Fruit fly (Drosophila melanogaster) whole organism, prepupa: ENCODE data around the gene CG16758.

Experiments used
- Blimp-1 ChIP-seq: fragments of 200-800 bp; sonication (Bioruptor generic); optimal IDR thresholded peaks from 3 replicates; lab custom pipeline; 2017; ENCODE audit warnings: missing biosample characterization, missing genetic modification characterization, mild to moderate bottlenecking, moderate library complexity, missing genetic modification reagents
- CG10631 ChIP-seq: fragments of 200-800 bp; sonication (Bioruptor generic); optimal IDR thresholded peaks from 2 replicates; lab custom pipeline; 2016; ENCODE audit warnings: missing biosample characterization, missing genetic modification characterization
- CG10669 ChIP-seq: fragments of 200-800 bp; sonication (Bioruptor generic); optimal IDR thresholded peaks from 3 replicates; lab custom pipeline; 2018; ENCODE audit warnings: missing biosample characterization, mild to moderate bottlenecking, missing genetic modification characterization, moderate library complexity
- CG11762 ChIP-seq: fragments of 200-800 bp; sonication (Bioruptor generic); optimal IDR thresholded peaks from 3 replicates; lab custom pipeline; 2016; ENCODE audit warnings: missing biosample characterization, missing genetic modification characterization; ENCODE audit not compliant: insufficient read depth
- CG11902 ChIP-seq: fragments of 200-800 bp; sonication (Bioruptor generic); optimal IDR thresholded peaks from 3 replicates; lab custom pipeline; 2016; ENCODE audit warnings: missing biosample characterization, missing genetic modification characterization
- CG15336 ChIP-seq: fragments of 200-800 bp; sonication (Bioruptor generic); IDR thresholded peaks from 2 replicates; pipeline ENCODE4 v1.3.6; 2022; ENCODE audit warnings: missing biosample characterization, missing genetic modification characterization
- CG1621 ChIP-seq: fragments of 200-800 bp; sonication (Bioruptor generic); optimal IDR thresholded peaks from 3 replicates; lab custom pipeline; 2018; ENCODE audit warnings: missing biosample characterization, mild to moderate bottlenecking, missing genetic modification characterization
- CG16779 ChIP-seq: fragments of 200-800 bp; sonication (Bioruptor generic); optimal IDR thresholded peaks from 3 replicates; lab custom pipeline; 2017; ENCODE audit warnings: missing biosample characterization, mild to moderate bottlenecking, missing genetic modification characterization
- CG3032 ChIP-seq: fragments of 200-800 bp; optimal IDR thresholded peaks from 2 replicates; lab custom pipeline; 2019; ENCODE audit warnings: missing biosample characterization, mild to moderate bottlenecking, missing genetic modification characterization, moderate library complexity
- CG31627 ChIP-seq: fragments of 200-800 bp; sonication (Bioruptor generic); optimal IDR thresholded peaks from 3 replicates; lab custom pipeline; 2016; ENCODE audit warnings: missing biosample characterization, missing genetic modification characterization
- CG32006 ChIP-seq: fragments of 200-800 bp; sonication (Bioruptor generic); optimal IDR thresholded peaks from 3 replicates; lab custom pipeline; 2017; ENCODE audit warnings: missing biosample characterization, mild to moderate bottlenecking, missing genetic modification characterization
- CG34406 ChIP-seq: fragments of 200-800 bp; sonication (Bioruptor generic); optimal IDR thresholded peaks from 3 replicates; lab custom pipeline; 2016; ENCODE audit warnings: missing biosample characterization, missing genetic modification characterization
- CG3919 ChIP-seq: fragments of 200-800 bp; sonication (Bioruptor generic); optimal IDR thresholded peaks from 3 replicates; lab custom pipeline; 2016; ENCODE audit warnings: missing biosample characterization, missing genetic modification characterization
- CG4318 ChIP-seq: fragments of 200-800 bp; sonication (Bioruptor generic); optimal IDR thresholded peaks from 3 replicates; lab custom pipeline; 2017; ENCODE audit warnings: missing biosample characterization, mild to moderate bottlenecking, missing genetic modification characterization
- CG6276 ChIP-seq: fragments of 200-800 bp; sonication (Bioruptor generic); optimal IDR thresholded peaks from 2 replicates; lab custom pipeline; 2017; ENCODE audit warnings: missing biosample characterization, mild to moderate bottlenecking, missing genetic modification characterization
- CG6808 ChIP-seq: fragments of 200-800 bp; sonication (Bioruptor generic); optimal IDR thresholded peaks from 3 replicates; lab custom pipeline; 2017; ENCODE audit warnings: missing biosample characterization, missing genetic modification characterization, mild to moderate bottlenecking, moderate library complexity, missing genetic modification reagents
- CG6854 ChIP-seq: fragments of 200-800 bp; sonication (Bioruptor generic); optimal IDR thresholded peaks from 2 replicates; lab custom pipeline; 2017; ENCODE audit warnings: missing biosample characterization, mild to moderate bottlenecking, missing genetic modification characterization
- CG7368 ChIP-seq: fragments of 200-800 bp; sonication (Bioruptor generic); optimal IDR thresholded peaks from 3 replicates; lab custom pipeline; 2016; ENCODE audit warnings: missing biosample characterization, missing genetic modification characterization
- CG8632 ChIP-seq: fragments of 200-800 bp; sonication (Bioruptor generic); optimal IDR thresholded peaks from 3 replicates; lab custom pipeline; 2016; ENCODE audit warnings: missing biosample characterization, missing genetic modification characterization
- CG9139 ChIP-seq: fragments of 200-800 bp; sonication (Bioruptor generic); optimal IDR thresholded peaks from 3 replicates; lab custom pipeline; 2017; ENCODE audit warnings: missing biosample characterization, mild to moderate bottlenecking, missing genetic modification characterization
- Eip78C ChIP-seq: fragments of 200-800 bp; sonication (Bioruptor generic); peaks from one replicate; lab custom pipeline; 2016; ENCODE audit warnings: missing biosample characterization, missing genetic modification characterization
- Eip93F ChIP-seq: fragments of 200-800 bp; sonication (Bioruptor generic); optimal IDR thresholded peaks from 2 replicates; lab custom pipeline; 2016; ENCODE audit warnings: missing biosample characterization, mild to moderate bottlenecking, missing genetic modification characterization
- Ets21C ChIP-seq: fragments of 200-800 bp; sonication (Bioruptor generic); optimal IDR thresholded peaks from 3 replicates; lab custom pipeline; 2016; ENCODE audit warnings: missing biosample characterization, missing genetic modification characterization
- Ets96B ChIP-seq: fragments of 200-800 bp; optimal IDR thresholded peaks from 2 replicates; lab custom pipeline; 2019; ENCODE audit warnings: missing biosample characterization, mild to moderate bottlenecking, missing genetic modification characterization, moderate library complexity
- Hr38 ChIP-seq: sonication (Bioruptor generic); optimal IDR thresholded peaks from 2 replicates; lab custom pipeline; 2016; ENCODE audit warnings: missing biosample characterization, missing genetic modification characterization
- Hr39 ChIP-seq: fragments of 200-800 bp; sonication (Bioruptor generic); optimal IDR thresholded peaks from 2 replicates; lab custom pipeline; 2016; ENCODE audit warnings: missing biosample characterization, missing genetic modification characterization
- Hr4 ChIP-seq: fragments of 200-800 bp; sonication (Bioruptor generic); optimal IDR thresholded peaks from 3 replicates; lab custom pipeline; 2016; ENCODE audit warnings: missing biosample characterization, missing genetic modification characterization
- Lpt ChIP-seq: fragments of 200-800 bp; sonication (Bioruptor generic); optimal IDR thresholded peaks from 3 replicates; lab custom pipeline; 2016; ENCODE audit warnings: missing biosample characterization, missing genetic modification characterization
- Smox ChIP-seq: fragments of 200-800 bp; sonication (Bioruptor generic); optimal IDR thresholded peaks from 3 replicates; lab custom pipeline; 2016; ENCODE audit warnings: missing biosample characterization, missing genetic modification characterization
- Sox102F ChIP-seq: fragments of 200-800 bp; sonication (Bioruptor generic); optimal IDR thresholded peaks from 2 replicates; lab custom pipeline; 2016; ENCODE audit warnings: missing biosample characterization, mild to moderate bottlenecking, missing genetic modification characterization
- Sox14 ChIP-seq: fragments of 200-800 bp; sonication (Bioruptor generic); optimal IDR thresholded peaks from 3 replicates; lab custom pipeline; 2016; ENCODE audit warnings: missing biosample characterization, missing genetic modification characterization
- Sox15 ChIP-seq: fragments of 200-800 bp; sonication (Bioruptor generic); optimal IDR thresholded peaks from 3 replicates; lab custom pipeline; 2016; ENCODE audit warnings: missing biosample characterization, missing genetic modification characterization
- achi ChIP-seq: fragments of 200-800 bp; sonication (Bioruptor generic); optimal IDR thresholded peaks from 3 replicates; lab custom pipeline; 2016; ENCODE audit warnings: missing biosample characterization, missing genetic modification characterization
- acj6 ChIP-seq: fragments of 200-800 bp; sonication (Bioruptor generic); optimal IDR thresholded peaks from 3 replicates; lab custom pipeline; 2016; ENCODE audit warnings: missing biosample characterization, missing genetic modification characterization
- cyc ChIP-seq: fragments of 200-800 bp; sonication (Bioruptor generic); optimal IDR thresholded peaks from 3 replicates; lab custom pipeline; 2016; ENCODE audit warnings: missing biosample characterization, missing genetic modification characterization
- dac ChIP-seq: fragments of 200-800 bp; sonication (Bioruptor generic); optimal IDR thresholded peaks from 2 replicates; lab custom pipeline; 2017; ENCODE audit warnings: missing biosample characterization, mild to moderate bottlenecking, missing genetic modification characterization
- dsx ChIP-seq: fragments of 200-800 bp; optimal IDR thresholded peaks from 3 replicates; lab custom pipeline; 2019; ENCODE audit warnings: missing biosample characterization, mild to moderate bottlenecking, missing genetic modification characterization, moderate library complexity; ENCODE audit not compliant: poor library complexity, severe bottlenecking
- eg ChIP-seq: fragments of 200-800 bp; sonication (Bioruptor generic); IDR thresholded peaks from 3 replicates; pipeline ENCODE4 v1.3.6; 2022; ENCODE audit warnings: missing biosample characterization, missing genetic modification characterization
- esn ChIP-seq: fragments of 200-800 bp; sonication (Bioruptor generic); optimal IDR thresholded peaks from 2 replicates; lab custom pipeline; 2016; ENCODE audit warnings: missing biosample characterization, mild to moderate bottlenecking, missing genetic modification characterization, moderate library complexity
- fd59A ChIP-seq: fragments of 200-800 bp; sonication (Bioruptor generic); optimal IDR thresholded peaks from 2 replicates; lab custom pipeline; 2017; ENCODE audit warnings: missing biosample characterization, mild to moderate bottlenecking, missing genetic modification characterization, missing genetic modification reagents
- fd85E ChIP-seq: fragments of 200-800 bp; sonication (Bioruptor generic); optimal IDR thresholded peaks from 3 replicates; lab custom pipeline; 2016; ENCODE audit warnings: missing biosample characterization, missing genetic modification characterization
- lz ChIP-seq: fragments of 200-800 bp; sonication (Bioruptor generic); optimal IDR thresholded peaks from 3 replicates; lab custom pipeline; 2016; ENCODE audit warnings: missing biosample characterization, missing genetic modification characterization
- net ChIP-seq: fragments of 200-800 bp; sonication (Bioruptor generic); optimal IDR thresholded peaks from 3 replicates; lab custom pipeline; 2016; ENCODE audit warnings: missing biosample characterization, missing genetic modification characterization
- spab ChIP-seq: fragments of 200-800 bp; sonication (Bioruptor generic); optimal IDR thresholded peaks from 2 replicates; lab custom pipeline; 2017; ENCODE audit warnings: missing biosample characterization, mild to moderate bottlenecking, missing genetic modification characterization, missing genetic modification reagents
- ss ChIP-seq, 2 experiments: fragments of 200-800 bp; sonication (Bioruptor generic); optimal IDR thresholded peaks; 2 replicates in 1 of 2; 3 replicates in 1 of 2; lab custom pipeline; 2017 to 2018; ENCODE audit warnings: mild to moderate bottlenecking in 2 of 2, missing biosample characterization in 2 of 2, missing genetic modification characterization in 2 of 2, moderate library complexity in 1 of 2
- svp ChIP-seq: fragments of 200-800 bp; sonication (Bioruptor generic); peaks from one replicate; lab custom pipeline; 2016; ENCODE audit warnings: missing biosample characterization, missing genetic modification characterization
- topi ChIP-seq: fragments of 200-800 bp; sonication (Bioruptor generic); optimal IDR thresholded peaks from 3 replicates; lab custom pipeline; 2016; ENCODE audit warnings: missing biosample characterization, missing genetic modification characterization
- vri ChIP-seq: fragments of 200-800 bp; sonication (Bioruptor generic); optimal IDR thresholded peaks from 3 replicates; lab custom pipeline; 2016; ENCODE audit warnings: missing biosample characterization, mild to moderate bottlenecking, missing genetic modification characterization

CG16758 gene

DNA sequence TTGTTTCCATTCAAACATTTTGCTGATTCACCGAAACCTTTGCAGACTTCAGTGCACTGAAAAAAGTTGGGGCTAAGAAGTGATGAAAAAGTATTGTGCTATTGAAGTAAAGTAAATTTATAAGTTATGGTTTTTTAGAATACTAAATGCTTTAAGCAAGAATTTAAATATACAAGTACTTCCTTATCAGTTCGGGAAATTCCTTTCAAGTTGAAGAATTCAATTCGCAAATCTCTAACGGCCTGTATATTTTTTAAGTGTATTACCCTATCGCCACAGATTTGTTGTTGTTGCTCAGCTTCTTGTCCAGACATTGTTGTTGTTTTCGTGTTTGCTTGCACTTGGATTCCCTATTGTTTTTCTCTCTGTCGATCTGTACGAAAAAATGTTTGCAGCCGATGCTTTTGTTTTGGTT lies 36.0 kb downstream of the CG16758 start (continued):
- TF ChIP-seq fd59A (peak; percentile 63), dsx (GFP tag; lab: Kevin White, UChicago) (peak; percentile 75), Hr38 (GFP tag; lab: Kevin White, UChicago) (no peak), Eip93F (peak; percentile 3), CG6854 (GFP tag; lab: Kevin White, UChicago) (peak; percentile 80), CG15336 (peak; percentile 80), Lpt (peak; percentile 70), lz (GFP tag; lab: Kevin White, UChicago) (peak; percentile 86), Sox14 (GFP tag; lab: Kevin White, UChicago) (peak; percentile 84), CG31627 (GFP tag; lab: Kevin White, UChicago) (peak; percentile 91), CG7368 (GFP tag; lab: Kevin White, UChicago) (peak; percentile 74), fd85E (GFP tag; lab: Kevin White, UChicago) (peak; percentile 55), CG9139 (GFP tag; lab: Kevin White, UChicago) (peak; percentile 54), Blimp-1 (GFP tag; lab: Kevin White, UChicago) (peak; percentile 62), CG10669 (GFP tag; lab: Kevin White, UChicago) (peak; percentile 81), Smox (GFP tag; lab: Kevin White, UChicago) (peak; percentile 90), Sox15 (GFP tag; lab: Kevin White, UChicago) (peak; percentile 74), vri (peak; percentile 85), Ets96B (peak; percentile 83), Ets21C (GFP tag; lab: Kevin White, UChicago) (peak; percentile 78), acj6 (peak; percentile 83), Sox102F (GFP tag; lab: Kevin White, UChicago) (peak; percentile 91), CG3032 (peak; percentile 75), CG1621 (tag; lab: Kevin White, UChicago) (peak; percentile 46), net (GFP tag; lab: Kevin White, UChicago) (peak; percentile 87), CG8632 (GFP tag; lab: Kevin White, UChicago) (peak; percentile 80), esn (GFP tag; lab: Kevin White, UChicago) (peak; percentile 94), CG11762 (GFP tag; lab: Kevin White, UChicago) (peak; percentile 78), Eip78C (GFP tag; lab: Kevin White, UChicago) (peak; percentile 97), CG3919 (GFP tag; lab: Kevin White, UChicago) (peak; percentile 86), CG4318 (GFP tag; lab: Kevin White, UChicago) (peak; percentile 54), Hr39 (GFP tag; lab: Kevin White, UChicago) (peak; percentile 92), spab (GFP tag; lab: Kevin White, UChicago) (peak; percentile 77), CG6276 (GFP tag; lab: Kevin White, UChicago) (peak; percentile 79), svp (peak; percentile 97), Hr4 (GFP tag; lab: Kevin White, UChicago) (peak; percentile 81), cyc (GFP tag; lab: Kevin White, UChicago) (peak; percentile 93), CG34406 (peak; percentile 84), CG10631 (peak; percentile 74)

- no peak for TF ChIP-seq Blimp-1 (GFP tag; lab: Kevin White, UChicago)
- TF ChIP-seq esn (GFP tag; lab: Kevin White, UChicago): peak; percentile 59
- TF ChIP-seq Lpt: no peak
- no peak for TF ChIP-seq CG11762 (GFP tag; lab: Kevin White, UChicago)
- TF ChIP-seq CG6808 (GFP tag; lab: Kevin White, UChicago): no peak
- peak; percentile 71 for TF ChIP-seq Eip78C (GFP tag; lab: Kevin White, UChicago)
- TF ChIP-seq CG32006 (GFP tag; lab: Kevin White, UChicago): no peak
- TF ChIP-seq CG7368 (GFP tag; lab: Kevin White, UChicago): peak; percentile 23
- TF ChIP-seq CG1621 (tag; lab: Kevin White, UChicago): peak; percentile 82
- no peak for TF ChIP-seq Hr4 (GFP tag; lab: Kevin White, UChicago)
- TF ChIP-seq Ets96B: no peak
- TF ChIP-seq Sox102F (GFP tag; lab: Kevin White, UChicago): peak; percentile 14
- TF ChIP-seq CG8632 (GFP tag; lab: Kevin White, UChicago): no peak
- TF ChIP-seq Sox14 (GFP tag; lab: Kevin White, UChicago): no peak
- TF ChIP-seq CG11902 (GFP tag; lab: Kevin White, UChicago): no peak
- TF ChIP-seq topi (GFP tag; lab: Kevin White, UChicago): no peak
- TF ChIP-seq eg (GFP tag; lab: Robert Waterston, UW): peak; percentile 38; the same call in 1 of the 3 replicates
- TF ChIP-seq CG9139 (GFP tag; lab: Kevin White, UChicago): no peak
- no peak for TF ChIP-seq dac (GFP tag; lab: Kevin White, UChicago)
- TF ChIP-seq achi (GFP tag; lab: Kevin White, UChicago): no peak
- peak; percentile 41 for TF ChIP-seq CG6854 (GFP tag; lab: Kevin White, UChicago)
- no peak for TF ChIP-seq ss (GFP tag; optimal IDR thresholded peaks at IDR 0.05; lab: Kevin White, UChicago)
- peak; percentile 3 for TF ChIP-seq CG16779 (tag; lab: Kevin White, UChicago)
- TF ChIP-seq Sox15 (GFP tag; lab: Kevin White, UChicago): no peak
- TF ChIP-seq acj6: peak; percentile 0
Measured at dm6 chr3L:2466411-2467015, 36.9 kb downstream of the CG16758 start.
